Fruit fly (Drosophila melanogaster) whole organism, embryonic: ENCODE measurements around the gene ATP7.

Experiments used
- CG32772 ChIP-seq: fragments of 200-800 bp; sonication (Bioruptor generic); IDR thresholded peaks from 2 replicates; pipeline ENCODE4 v1.3.6; 2022; ENCODE audit warnings: missing biosample characterization, missing genetic modification characterization
- CG7987 ChIP-seq: fragments of 200-800 bp; sonication (Bioruptor generic); optimal IDR thresholded peaks from 2 replicates; lab custom pipeline; 2018; ENCODE audit warnings: missing biosample characterization, mild to moderate bottlenecking, missing genetic modification characterization, moderate library complexity
- Hmx ChIP-seq: fragments of 200-800 bp; sonication (Bioruptor generic); optimal IDR thresholded peaks from 2 replicates; lab custom pipeline; 2016; ENCODE audit warnings: missing biosample characterization, missing genetic modification characterization
- NFAT ChIP-seq: fragments of 200-800 bp; sonication (Bioruptor generic); IDR thresholded peaks from 2 replicates; pipeline ENCODE4 v1.3.6; 2022; ENCODE audit warnings: missing biosample characterization, missing genetic modification characterization
- Stat92E ChIP-seq, 3 experiments: fragments of >200 bp in 2 of 3; fragments of 200-800 bp in 1 of 3; sonication (Bioruptor generic) in 1 of 3; optimal IDR thresholded peaks; 2 replicates each; lab custom pipeline; 2017 to 2019; ENCODE audit warnings: missing biosample characterization in 3 of 3, missing genetic modification characterization in 3 of 3, mild to moderate bottlenecking in 1 of 3, moderate library complexity in 1 of 3
- sna ChIP-seq: fragments of 200-800 bp; sonication (Bioruptor generic); IDR thresholded peaks from 2 replicates; pipeline ENCODE4 v1.3.6; 2022; ENCODE audit warnings: missing biosample characterization, missing genetic modification characterization; ENCODE audit not compliant: partially characterized antibody

DNA sequence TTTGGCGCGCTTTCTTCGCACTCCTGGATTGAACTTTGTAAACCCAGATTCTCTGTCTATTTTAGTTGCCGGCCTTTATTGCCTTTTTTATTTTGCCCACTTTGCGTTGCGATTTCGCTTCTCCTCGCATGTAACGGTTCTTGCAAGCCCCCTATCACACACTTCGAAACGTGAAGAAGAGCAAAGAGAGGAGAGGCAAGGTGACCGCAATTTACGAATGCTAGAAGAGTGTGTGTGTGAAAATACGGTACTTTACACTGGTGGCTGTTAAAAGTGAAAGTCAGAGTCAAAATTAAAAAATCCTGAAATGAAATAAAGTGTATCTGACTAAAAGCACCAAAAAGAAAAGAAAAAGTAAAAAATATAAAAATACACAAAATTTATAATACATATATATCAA is 39.4 kb downstream of the ATP7 start:
- TF ChIP-seq CG32772 (GFP tag; lab: Robert Waterston, UW) (no peak), NFAT (GFP tag; lab: Robert Waterston, UW) (no peak), CG7987 (GFP tag; lab: Kevin White, UChicago) (no peak), Hmx (GFP tag; lab: Kevin White, UChicago) (no peak), sna (GFP tag; lab: Robert Waterston, UW) (no peak), Stat92E (GFP tag; optimal IDR thresholded peaks at IDR 0.05; lab: Kevin White, UChicago) (no peak)
